Worm (Caenorhabditis elegans) whole organism, L2 larva: ENCODE measurements around the gene C33C12.12.

ENCODE experiments used
- R02D3.7 ChIP-seq: fragments of 150-350 bp; optimal IDR thresholded peaks from 2 replicates; lab custom pipeline; 2014; ENCODE audit warnings: missing biosample characterization, missing genetic modification characterization
- ZK546.5 ChIP-seq: sonication (generic microtip); optimal IDR thresholded peaks from 2 replicates; lab custom pipeline; 2017; ENCODE audit warnings: missing biosample characterization, missing genetic modification characterization
- alr-1 ChIP-seq: fragments of 150-350 bp; optimal IDR thresholded peaks from 2 replicates; lab custom pipeline; 2014; ENCODE audit warnings: missing biosample characterization, missing genetic modification characterization
- aly-2 ChIP-seq: fragments of 150-350 bp; optimal IDR thresholded peaks from 2 replicates; lab custom pipeline; 2014; ENCODE audit warnings: missing biosample characterization, missing genetic modification characterization
- ama-1 ChIP-seq: fragments of 150-350 bp; optimal IDR thresholded peaks from 2 replicates; lab custom pipeline; 2018; ENCODE audit warnings: inconsistent platforms
- blmp-1 ChIP-seq: sonication (generic microtip); optimal IDR thresholded peaks from 2 replicates; lab custom pipeline; 2017; ENCODE audit warnings: missing genetic modification characterization, mild to moderate bottlenecking, missing compliant biosample characterization, antibody characterized with exemption, moderate library complexity; ENCODE audit not compliant: insufficient read depth
- ceh-16 ChIP-seq: fragments of 150-350 bp; optimal IDR thresholded peaks from 2 replicates; lab custom pipeline; 2014; ENCODE audit warnings: missing biosample characterization, missing genetic modification characterization
- ceh-82 ChIP-seq: fragments of 150-350 bp; optimal IDR thresholded peaks from 2 replicates; lab custom pipeline; 2014; ENCODE audit warnings: missing biosample characterization, missing genetic modification characterization
- crh-2 ChIP-seq: sonication (generic microtip); optimal IDR thresholded peaks from 2 replicates; lab custom pipeline; 2017; ENCODE audit warnings: missing biosample characterization, missing genetic modification characterization
- dmd-4 ChIP-seq: sonication (generic microtip); optimal IDR thresholded peaks from 2 replicates; lab custom pipeline; 2017; ENCODE audit warnings: missing biosample characterization, missing genetic modification characterization
- egl-27 ChIP-seq: sonication (generic microtip); optimal IDR thresholded peaks from 3 replicates; lab custom pipeline; 2017; ENCODE audit warnings: missing biosample characterization, missing genetic modification reagents, missing genetic modification characterization
- elt-1 ChIP-seq: fragments of 150-350 bp; optimal IDR thresholded peaks from 2 replicates; lab custom pipeline; 2014; ENCODE audit warnings: missing biosample characterization, missing genetic modification characterization
- fos-1 ChIP-seq: fragments of 150-350 bp; optimal IDR thresholded peaks from 2 replicates; lab custom pipeline; 2014; ENCODE audit warnings: missing biosample characterization, missing genetic modification characterization
- lin-11 ChIP-seq: fragments of 150-350 bp; sonication (generic microtip); optimal IDR thresholded peaks from 2 replicates; lab custom pipeline; 2014; ENCODE audit warnings: missing biosample characterization, missing genetic modification characterization, inconsistent platforms, mixed read lengths
- lin-13 ChIP-seq: fragments of 150-350 bp; optimal IDR thresholded peaks from 2 replicates; lab custom pipeline; 2014; ENCODE audit warnings: missing biosample characterization, missing genetic modification reagents, missing genetic modification characterization
- lin-39 ChIP-seq: fragments of 150-350 bp; optimal IDR thresholded peaks from 2 replicates; lab custom pipeline; 2014; ENCODE audit warnings: missing biosample characterization, missing genetic modification reagents, missing genetic modification characterization
- lsy-2 ChIP-seq, 2 experiments: fragments of 150-350 bp in 1 of 2; sonication (generic microtip) in 1 of 2; optimal IDR thresholded peaks; 2 replicates each; lab custom pipeline; 2014 to 2017; ENCODE audit warnings: missing biosample characterization in 2 of 2, missing genetic modification characterization in 2 of 2
- mdl-1 ChIP-seq, 2 experiments: fragments of 150-350 bp in 1 of 2; sonication (generic microtip) in 1 of 2; optimal IDR thresholded peaks; 2 replicates each; lab custom pipeline; 2017; ENCODE audit warnings: missing biosample characterization in 2 of 2, missing genetic modification characterization in 2 of 2
- nhr-10 ChIP-seq: sonication (generic microtip); optimal IDR thresholded peaks from 2 replicates; lab custom pipeline; 2017; ENCODE audit warnings: missing biosample characterization, missing genetic modification characterization
- nhr-11 ChIP-seq: fragments of 150-350 bp; optimal IDR thresholded peaks from 2 replicates; lab custom pipeline; 2014; ENCODE audit warnings: missing biosample characterization, missing genetic modification characterization
- nhr-12 ChIP-seq: fragments of 150-350 bp; optimal IDR thresholded peaks from 2 replicates; lab custom pipeline; 2014; ENCODE audit warnings: missing biosample characterization, missing genetic modification characterization
- nhr-21 ChIP-seq: fragments of 150-350 bp; optimal IDR thresholded peaks from 2 replicates; lab custom pipeline; 2014; ENCODE audit warnings: missing biosample characterization, missing genetic modification characterization
- nhr-23 ChIP-seq: fragments of 150-350 bp; optimal IDR thresholded peaks from 2 replicates; lab custom pipeline; 2014; ENCODE audit warnings: missing biosample characterization, missing genetic modification reagents, missing genetic modification characterization
- nhr-237 ChIP-seq: fragments of 150-350 bp; optimal IDR thresholded peaks from 2 replicates; lab custom pipeline; 2014; ENCODE audit warnings: missing biosample characterization, missing genetic modification characterization
- nhr-25 ChIP-seq: fragments of 150-350 bp; sonication (generic microtip); optimal IDR thresholded peaks from 3 replicates; lab custom pipeline; 2014; ENCODE audit warnings: missing biosample characterization, missing genetic modification characterization
- nhr-6 ChIP-seq: fragments of 150-350 bp; optimal IDR thresholded peaks from 2 replicates; lab custom pipeline; 2014; ENCODE audit warnings: missing biosample characterization, missing genetic modification characterization
- peb-1 ChIP-seq: fragments of 150-350 bp; optimal IDR thresholded peaks from 2 replicates; lab custom pipeline; 2014; ENCODE audit warnings: missing biosample characterization, missing genetic modification characterization
- sem-4 ChIP-seq: fragments of 150-350 bp; optimal IDR thresholded peaks from 2 replicates; lab custom pipeline; 2014; ENCODE audit warnings: missing biosample characterization, missing genetic modification reagents, missing genetic modification characterization
- skn-1 ChIP-seq: sonication (generic microtip); optimal IDR thresholded peaks from 2 replicates; lab custom pipeline; 2017; ENCODE audit warnings: missing biosample characterization, missing genetic modification characterization
- sma-3 ChIP-seq: sonication (generic microtip); optimal IDR thresholded peaks from 2 replicates; lab custom pipeline; 2016; ENCODE audit warnings: missing genetic modification reagents, missing genetic modification characterization, missing compliant biosample characterization
- sma-9 ChIP-seq, 2 experiments: fragments of 150-350 bp in 1 of 2; sonication (generic microtip) in 1 of 2; optimal IDR thresholded peaks; 2 replicates each; lab custom pipeline; 2014 to 2016; ENCODE audit warnings: missing genetic modification characterization in 2 of 2, mild to moderate bottlenecking in 1 of 2, missing biosample characterization in 1 of 2, missing compliant biosample characterization in 1 of 2, missing genetic modification reagents in 1 of 2, moderate library complexity in 1 of 2
- snpc-4 ChIP-seq: fragments of 150-350 bp; optimal IDR thresholded peaks from 2 replicates; lab custom pipeline; 2014; ENCODE audit warnings: missing biosample characterization, missing genetic modification characterization
- unc-39 ChIP-seq: fragments of 150-350 bp; optimal IDR thresholded peaks from 2 replicates; lab custom pipeline; 2014; ENCODE audit warnings: missing biosample characterization, missing genetic modification characterization
- unc-55 ChIP-seq: fragments of 150-350 bp; sonication (generic microtip); optimal IDR thresholded peaks from 3 replicates; lab custom pipeline; 2014; ENCODE audit warnings: missing biosample characterization, missing genetic modification reagents, missing genetic modification characterization
- unc-62 ChIP-seq: fragments of 150-350 bp; optimal IDR thresholded peaks from 2 replicates; lab custom pipeline; 2014; ENCODE audit warnings: missing biosample characterization, missing genetic modification reagents, missing genetic modification characterization
- zag-1 ChIP-seq: fragments of 150-350 bp; optimal IDR thresholded peaks from 2 replicates; lab custom pipeline; 2014; ENCODE audit warnings: missing biosample characterization, missing genetic modification characterization
- ztf-1 ChIP-seq: fragments of 200-800 bp; sonication (Bioruptor generic); conservative IDR thresholded peaks from 2 replicates; pipeline ENCODE4 v1.3.6; 2022; ENCODE audit warnings: missing genetic modification characterization, missing compliant biosample characterization
- ztf-11 ChIP-seq: sonication (generic microtip); optimal IDR thresholded peaks from 2 replicates; lab custom pipeline; 2017; ENCODE audit warnings: missing biosample characterization, missing genetic modification characterization
- ztf-4 ChIP-seq: fragments of 150-350 bp; optimal IDR thresholded peaks from 2 replicates; lab custom pipeline; 2014; ENCODE audit warnings: missing biosample characterization, missing genetic modification characterization

Gene C33C12.12

ce11 chrII:2195541-2195940, 25.6 kb upstream of the C33C12.12 start (continued):
- TF ChIP-seq unc-62 (GFP tag; lab: Kevin White, UChicago) (no peak), lin-39 (no peak), unc-55 (GFP tag; lab: Kevin White, UChicago) (peak; percentile 88), peb-1 (tag; lab: Kevin White, UChicago) (no peak), nhr-12 (no peak), sma-3 (no peak), nhr-6 (tag; lab: Kevin White, UChicago) (peak; percentile 10), alr-1 (tag; lab: Kevin White, UChicago) (no peak), ztf-4 (tag; lab: Kevin White, UChicago) (no peak), sma-9 (GFP tag; optimal IDR thresholded peaks at IDR 0.05; lab: Kevin White, UChicago) (peak; percentile 58), sma-9 (tag; optimal IDR thresholded peaks at IDR 0.05; lab: Kevin White, UChicago) (no peak), nhr-10 (tag; lab: Kevin White, UChicago) (no peak), ama-1 (lab: Kevin White, UChicago) (no peak), blmp-1 (tag; lab: Kevin White, UChicago) (no peak), nhr-11 (tag; lab: Kevin White, UChicago) (no peak), ztf-1 (GFP tag; lab: Robert Waterston, UW) (no peak), ztf-11 (tag; lab: Kevin White, UChicago) (no peak), egl-27 (no peak), snpc-4 (tag; lab: Kevin White, UChicago) (no peak), aly-2 (tag; lab: Kevin White, UChicago) (no peak), zag-1 (no peak), skn-1 (no peak)
- TF ChIP-seq, all 48 proteins: peak for 10

- TF ChIP-seq zag-1 (no peak), ceh-82 (tag; lab: Kevin White, UChicago) (no peak), sma-9 (GFP tag; optimal IDR thresholded peaks at IDR 0.05; lab: Kevin White, UChicago) (no peak), sma-9 (tag; optimal IDR thresholded peaks at IDR 0.05; lab: Kevin White, UChicago) (no peak), nhr-23 (no peak), lin-39 (no peak), nhr-25 (no peak), aly-2 (tag; lab: Kevin White, UChicago) (no peak), R02D3.7 (tag; lab: Kevin White, UChicago) (no peak), unc-39 (tag; lab: Kevin White, UChicago) (no peak), nhr-237 (tag; lab: Kevin White, UChicago) (no peak), nhr-11 (tag; lab: Kevin White, UChicago) (no peak), ztf-11 (tag; lab: Kevin White, UChicago) (no peak), ceh-16 (tag; lab: Kevin White, UChicago) (no peak), egl-27 (no peak), crh-2 (tag; lab: Kevin White, UChicago) (no peak), nhr-21 (tag; lab: Kevin White, UChicago) (no peak), lin-11 (tag; lab: Kevin White, UChicago) (no peak)
These were observed 22.3 kb upstream of the C33C12.12 start for ce11 chrII:2192267-2192666.

ce11 chrII:2191383-2191782, 21.4 kb upstream of the C33C12.12 start:
- TF ChIP-seq lsy-2 (tag; optimal IDR thresholded peaks at IDR 0.05; lab: Kevin White, UChicago) (peak in 1 of 2 experiments; percentile 3), aly-2 (tag; lab: Kevin White, UChicago) (no peak), crh-2 (tag; lab: Kevin White, UChicago) (no peak), ZK546.5 (no peak), snpc-4 (tag; lab: Kevin White, UChicago) (no peak), sma-9 (GFP tag; optimal IDR thresholded peaks at IDR 0.05; lab: Kevin White, UChicago) (peak; percentile 2), sma-9 (tag; optimal IDR thresholded peaks at IDR 0.05; lab: Kevin White, UChicago) (no peak), peb-1 (tag; lab: Kevin White, UChicago) (no peak), alr-1 (tag; lab: Kevin White, UChicago) (no peak), ceh-82 (tag; lab: Kevin White, UChicago) (no peak)

- TF ChIP-seq dmd-4 (tag; lab: Kevin White, UChicago), result no peak
- TF ChIP-seq elt-1 (tag; lab: Kevin White, UChicago), result no peak
- TF ChIP-seq lin-39, result no peak
- TF ChIP-seq fos-1 (tag; lab: Kevin White, UChicago), result no peak
- no peak for TF ChIP-seq sma-9 (GFP tag; optimal IDR thresholded peaks at IDR 0.05; lab: Kevin White, UChicago)
- TF ChIP-seq sma-9 (tag; optimal IDR thresholded peaks at IDR 0.05; lab: Kevin White, UChicago), result no peak
- no peak for TF ChIP-seq crh-2 (tag; lab: Kevin White, UChicago)
- no peak for TF ChIP-seq ztf-4 (tag; lab: Kevin White, UChicago)
- TF ChIP-seq ztf-1 (GFP tag; lab: Robert Waterston, UW), result no peak
- TF ChIP-seq alr-1 (tag; lab: Kevin White, UChicago), result no peak
- TF ChIP-seq egl-27, result no peak
- TF ChIP-seq sem-4 (tag; lab: Kevin White, UChicago), result no peak
- TF ChIP-seq mdl-1 (tag; optimal IDR thresholded peaks at IDR 0.05; lab: Kevin White, UChicago), result no peak
- TF ChIP-seq zag-1, result no peak
- no peak for TF ChIP-seq unc-39 (tag; lab: Kevin White, UChicago)
- TF ChIP-seq lin-13 (GFP tag; lab: Kevin White, UChicago), result no peak
- no peak for TF ChIP-seq ZK546.5
These were observed 20.5 kb upstream of the C33C12.12 start for ce11 chrII:2190522-2190921.
